Worm (Caenorhabditis elegans) whole organism, L4 larva: ENCODE results near the gene adbp-1.

Experiments used
- D1046.2 ChIP-seq: fragments of 200-800 bp; sonication (Bioruptor generic); IDR thresholded peaks from 2 replicates; pipeline ENCODE4 v1.3.6; 2022; ENCODE audit warnings: missing genetic modification characterization, missing compliant biosample characterization
- F10B5.3 ChIP-seq: sonication (generic microtip); optimal IDR thresholded peaks from 2 replicates; lab custom pipeline; 2016; ENCODE audit warnings: mild to moderate bottlenecking, missing genetic modification characterization, missing compliant biosample characterization
- ZK337.2 ChIP-seq: fragments of 200-800 bp; sonication (Bioruptor generic); IDR thresholded peaks from 2 replicates; pipeline ENCODE4 v1.3.6; 2022; ENCODE audit warnings: missing genetic modification reagents, missing genetic modification characterization, missing compliant biosample characterization
- ZK546.5 ChIP-seq, 2 experiments: sonication (generic microtip); optimal IDR thresholded peaks; 2 replicates each; lab custom pipeline; 2017; ENCODE audit warnings: missing biosample characterization in 2 of 2, missing genetic modification characterization in 2 of 2
- aha-1 ChIP-seq: fragments of 150-350 bp; peaks from one replicate; lab custom pipeline; 2014; ENCODE audit warnings: missing biosample characterization, missing genetic modification characterization
- aly-2 ChIP-seq: sonication (generic microtip); optimal IDR thresholded peaks from 2 replicates; lab custom pipeline; 2018; ENCODE audit warnings: missing biosample characterization, missing genetic modification characterization
- ama-1 ChIP-seq: fragments of 150-350 bp; optimal IDR thresholded peaks from 2 replicates; lab custom pipeline; 2014; ENCODE audit warnings: inconsistent platforms, mixed read lengths
- attf-4 ChIP-seq: sonication (generic microtip); optimal IDR thresholded peaks from 3 replicates; lab custom pipeline; 2017; ENCODE audit warnings: missing biosample characterization, missing genetic modification characterization
- ceh-28 ChIP-seq: fragments of 150-350 bp; optimal IDR thresholded peaks from 2 replicates; lab custom pipeline; 2014; ENCODE audit warnings: missing biosample characterization, missing genetic modification reagents, missing genetic modification characterization
- ceh-44 ChIP-seq: fragments of 200-800 bp; sonication (Bioruptor generic); IDR thresholded peaks from 2 replicates; pipeline ENCODE4 v1.3.6; 2022; ENCODE audit warnings: missing genetic modification reagents, missing genetic modification characterization, missing compliant biosample characterization
- ctbp-1 ChIP-seq: fragments of 200-800 bp; sonication (Bioruptor generic); IDR thresholded peaks from 2 replicates; pipeline ENCODE4 v1.3.6; 2022; ENCODE audit warnings: missing genetic modification reagents, missing genetic modification characterization, missing compliant biosample characterization
- daf-12 ChIP-seq: fragments of 150-350 bp; optimal IDR thresholded peaks from 2 replicates; lab custom pipeline; 2014; ENCODE audit warnings: missing biosample characterization, missing genetic modification reagents, missing genetic modification characterization
- daf-16 ChIP-seq, 3 experiments: sonication (generic microtip); optimal IDR thresholded peaks; 2 replicates each; lab custom pipeline; 2016 to 2017; ENCODE audit warnings: missing genetic modification characterization in 3 of 3, missing genetic modification reagents in 3 of 3, mild to moderate bottlenecking in 2 of 3, missing compliant biosample characterization in 2 of 3, missing biosample characterization in 1 of 3, moderate library complexity in 1 of 3
- daf-8 ChIP-seq: fragments of 200-800 bp; sonication (Bioruptor generic); IDR thresholded peaks from 2 replicates; pipeline ENCODE4 v1.3.6; 2022; ENCODE audit warnings: missing genetic modification characterization, missing compliant biosample characterization
- dmd-6 ChIP-seq: fragments of 200-800 bp; sonication (Bioruptor generic); IDR thresholded peaks from 2 replicates; pipeline ENCODE4 v1.3.6; 2022; ENCODE audit warnings: missing genetic modification reagents, missing genetic modification characterization, missing compliant biosample characterization
- dmd-8 ChIP-seq: fragments of 200-800 bp; sonication (Bioruptor generic); IDR thresholded peaks from 2 replicates; pipeline ENCODE4 v1.3.6; 2022; ENCODE audit warnings: missing genetic modification characterization, missing compliant biosample characterization
- dve-1 ChIP-seq: sonication (generic microtip); optimal IDR thresholded peaks from 2 replicates; lab custom pipeline; 2017; ENCODE audit warnings: antibody characterized with exemption, mild to moderate bottlenecking, missing genetic modification characterization, missing compliant biosample characterization; ENCODE audit not compliant: insufficient read depth
- fkh-10 ChIP-seq: fragments of 150-350 bp; optimal IDR thresholded peaks from 2 replicates; lab custom pipeline; 2014; ENCODE audit warnings: missing biosample characterization, missing genetic modification reagents, missing genetic modification characterization
- fos-1 ChIP-seq: fragments of 150-350 bp; optimal IDR thresholded peaks from 2 replicates; lab custom pipeline; 2014; ENCODE audit warnings: missing biosample characterization, missing genetic modification characterization
- hif-1 ChIP-seq, 2 experiments: sonication (generic microtip); optimal IDR thresholded peaks; 2 replicates each; lab custom pipeline; 2016 to 2017; ENCODE audit warnings: missing compliant biosample characterization in 2 of 2, missing genetic modification characterization in 2 of 2, missing genetic modification reagents in 2 of 2, missing genotype in 2 of 2, mild to moderate bottlenecking in 1 of 2
- jun-1 ChIP-seq: fragments of 150-350 bp; optimal IDR thresholded peaks from 2 replicates; lab custom pipeline; 2014; ENCODE audit warnings: missing biosample characterization, missing genetic modification reagents, missing genetic modification characterization
- lim-7 ChIP-seq: fragments of 200-800 bp; sonication (Bioruptor generic); IDR thresholded peaks from 2 replicates; pipeline ENCODE4 v1.3.6; 2022; ENCODE audit warnings: missing genetic modification characterization, missing compliant biosample characterization
- lin-1 ChIP-seq: fragments of 200-800 bp; sonication (Bioruptor generic); IDR thresholded peaks from 2 replicates; pipeline ENCODE4 v1.3.6; 2022; ENCODE audit warnings: missing genetic modification reagents, missing genetic modification characterization, missing compliant biosample characterization
- lin-29 ChIP-seq: fragments of 200-800 bp; sonication (Bioruptor generic); IDR thresholded peaks from 2 replicates; pipeline ENCODE4 v1.3.6; 2022; ENCODE audit warnings: missing genetic modification reagents, missing genetic modification characterization, missing compliant biosample characterization
- lin-38 ChIP-seq: fragments of 200-800 bp; sonication (Bioruptor generic); IDR thresholded peaks from 2 replicates; pipeline ENCODE4 v1.3.6; 2022; ENCODE audit warnings: missing genetic modification reagents, missing genetic modification characterization, missing compliant biosample characterization
- lin-39 ChIP-seq: fragments of 150-350 bp; optimal IDR thresholded peaks from 2 replicates; lab custom pipeline; 2014; ENCODE audit warnings: missing biosample characterization, missing genetic modification reagents, missing genetic modification characterization
- lsy-2 ChIP-seq, 2 experiments: fragments of 150-350 bp in 1 of 2; sonication (generic microtip) in 1 of 2; optimal IDR thresholded peaks; 2 replicates each; lab custom pipeline; 2014 to 2017; ENCODE audit warnings: missing biosample characterization in 2 of 2, missing genetic modification characterization in 2 of 2
- madf-5 ChIP-seq, 2 experiments: fragments of 200-800 bp; sonication (Bioruptor generic); IDR thresholded peaks; 2 replicates each; pipeline ENCODE4 v1.3.6; 2022; ENCODE audit warnings: missing compliant biosample characterization in 2 of 2, missing genetic modification characterization in 2 of 2
- madf-9 ChIP-seq: fragments of 200-800 bp; sonication (Bioruptor generic); conservative IDR thresholded peaks from 2 replicates; pipeline ENCODE4 v1.3.6; 2022; ENCODE audit warnings: missing genetic modification reagents, missing genetic modification characterization, missing compliant biosample characterization
- mdl-1 ChIP-seq, 2 experiments: fragments of 150-350 bp in 1 of 2; sonication (generic microtip) in 1 of 2; optimal IDR thresholded peaks; 2 replicates each; lab custom pipeline; 2014 to 2017; ENCODE audit warnings: missing biosample characterization in 2 of 2, missing genetic modification characterization in 2 of 2
- mdt-29 ChIP-seq: fragments of 200-800 bp; sonication (Bioruptor generic); IDR thresholded peaks from 2 replicates; pipeline ENCODE4 v1.3.6; 2022; ENCODE audit warnings: missing genetic modification reagents, missing genetic modification characterization, missing compliant biosample characterization
- nhr-11 ChIP-seq: fragments of 150-350 bp; optimal IDR thresholded peaks from 2 replicates; lab custom pipeline; 2014; ENCODE audit warnings: missing biosample characterization, missing genetic modification characterization
- nhr-111 ChIP-seq: fragments of 200-800 bp; sonication (Bioruptor generic); optimal IDR thresholded peaks from 2 replicates; lab custom pipeline; 2018; ENCODE audit warnings: mild to moderate bottlenecking, missing genetic modification characterization, missing compliant biosample characterization
- nhr-237 ChIP-seq: sonication (generic microtip); optimal IDR thresholded peaks from 2 replicates; lab custom pipeline; 2017; ENCODE audit warnings: missing biosample characterization, missing genetic modification characterization
- nhr-28 ChIP-seq: fragments of 150-350 bp; optimal IDR thresholded peaks from 2 replicates; lab custom pipeline; 2014; ENCODE audit warnings: missing biosample characterization, missing genetic modification characterization
- nhr-42 ChIP-seq: fragments of 200-800 bp; sonication (Bioruptor generic); IDR thresholded peaks from 2 replicates; pipeline ENCODE4 v1.3.6; 2022; ENCODE audit warnings: missing genetic modification characterization, missing compliant biosample characterization
- nhr-76 ChIP-seq: fragments of 150-350 bp; optimal IDR thresholded peaks from 2 replicates; lab custom pipeline; 2014; ENCODE audit warnings: missing biosample characterization, missing genetic modification characterization
- nhr-77 ChIP-seq: fragments of 150-350 bp; optimal IDR thresholded peaks from 2 replicates; lab custom pipeline; 2014; ENCODE audit warnings: missing biosample characterization, missing genetic modification characterization
- php-3 ChIP-seq: fragments of 200-800 bp; sonication (Bioruptor generic); IDR thresholded peaks from 2 replicates; pipeline ENCODE4 v1.3.6; 2022; ENCODE audit warnings: missing genetic modification reagents, missing genetic modification characterization, missing compliant biosample characterization
- pqm-1 ChIP-seq: sonication (generic microtip); optimal IDR thresholded peaks from 2 replicates; lab custom pipeline; 2017; ENCODE audit warnings: missing biosample characterization, missing genetic modification characterization
- rbr-2 ChIP-seq: sonication (generic microtip); optimal IDR thresholded peaks from 2 replicates; lab custom pipeline; 2016; ENCODE audit warnings: missing genotype, missing genetic modification characterization, missing compliant biosample characterization
- saeg-2 ChIP-seq: fragments of 200-800 bp; sonication (Bioruptor generic); IDR thresholded peaks from 2 replicates; pipeline ENCODE4 v1.3.6; 2022; ENCODE audit warnings: missing genetic modification reagents, missing genetic modification characterization, missing compliant biosample characterization
- sdz-12 ChIP-seq: fragments of 200-800 bp; sonication (Bioruptor generic); optimal IDR thresholded peaks from 2 replicates; lab custom pipeline; 2018; ENCODE audit warnings: mild to moderate bottlenecking, missing genetic modification characterization, missing compliant biosample characterization
- set-16 ChIP-seq: fragments of 200-800 bp; sonication (Bioruptor generic); IDR thresholded peaks from 2 replicates; pipeline ENCODE4 v1.3.6; 2022; ENCODE audit warnings: missing genetic modification reagents, missing genetic modification characterization, missing compliant biosample characterization
- skn-1 ChIP-seq: fragments of 150-350 bp; optimal IDR thresholded peaks from 2 replicates; lab custom pipeline; 2014; ENCODE audit warnings: missing biosample characterization, missing genetic modification characterization
- snpc-1.2 ChIP-seq: fragments of 200-800 bp; sonication (Bioruptor generic); IDR thresholded peaks from 2 replicates; pipeline ENCODE4 v1.3.6; 2022; ENCODE audit warnings: missing genetic modification reagents, missing genetic modification characterization, missing compliant biosample characterization
- spr-1 ChIP-seq: sonication (generic microtip); optimal IDR thresholded peaks from 2 replicates; lab custom pipeline; 2016; ENCODE audit warnings: mild to moderate bottlenecking, missing genetic modification characterization, missing compliant biosample characterization
- tag-97 ChIP-seq: fragments of 200-800 bp; sonication (Bioruptor generic); IDR thresholded peaks from 2 replicates; pipeline ENCODE4 v1.3.6; 2022; ENCODE audit warnings: missing genetic modification characterization, missing compliant biosample characterization
- unc-39 ChIP-seq: sonication (generic microtip); optimal IDR thresholded peaks from 2 replicates; lab custom pipeline; 2017; ENCODE audit warnings: missing biosample characterization, missing genetic modification characterization
- zag-1 ChIP-seq: fragments of 150-350 bp; optimal IDR thresholded peaks from 2 replicates; lab custom pipeline; 2014; ENCODE audit warnings: missing biosample characterization, missing genetic modification characterization
- zfp-3 ChIP-seq: fragments of 200-800 bp; sonication (Bioruptor generic); conservative IDR thresholded peaks from 2 replicates; pipeline ENCODE4 v1.3.6; 2022; ENCODE audit warnings: missing genetic modification reagents, missing genetic modification characterization, missing compliant biosample characterization
- zip-11 ChIP-seq: fragments of 200-800 bp; sonication (Bioruptor generic); IDR thresholded peaks from 2 replicates; pipeline ENCODE4 v1.3.6; 2022; ENCODE audit warnings: missing genetic modification characterization, missing compliant biosample characterization
- ztf-11 ChIP-seq: fragments of 150-350 bp; optimal IDR thresholded peaks from 2 replicates; lab custom pipeline; 2014; ENCODE audit warnings: missing biosample characterization, missing genetic modification characterization

The adbp-1 gene

DNA sequence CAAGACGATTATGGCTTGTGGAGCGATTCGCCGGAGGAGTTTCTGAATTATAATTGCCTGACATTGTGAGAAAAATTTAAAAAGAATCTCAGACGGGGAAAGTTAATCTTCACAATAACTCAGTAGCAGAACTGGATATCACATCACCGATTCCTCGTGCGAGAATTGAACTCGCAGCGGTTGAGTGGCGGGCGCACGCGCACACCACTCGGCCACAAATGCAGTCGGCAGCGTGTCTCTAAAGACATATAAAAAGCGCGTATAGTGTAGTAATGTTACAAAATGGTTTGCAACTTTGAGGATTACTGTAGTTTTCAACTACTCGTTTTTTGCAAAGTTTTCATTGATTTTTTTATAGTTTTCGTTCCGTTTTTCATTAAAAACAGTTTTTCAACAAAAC is 40.6 kb downstream of the adbp-1 start (continued):
- TF ChIP-seq daf-12 (tag; lab: Kevin White, UChicago) (no peak), ama-1 (lab: Kevin White, UChicago) (no peak), mdl-1 (tag; optimal IDR thresholded peaks at IDR 0.05; lab: Kevin White, UChicago) (peak; percentile 34 to 86), rbr-2 (tag; lab: Kevin White, UChicago) (peak; percentile 87), madf-5 (GFP tag; IDR thresholded peaks at IDR 0.05; lab: Robert Waterston, UW) (peak; percentile 82 to 97; a peak in 3 of 4 replicates), zfp-3 (GFP tag; lab: Robert Waterston, UW) (0 out of 2 replicates have a peak, but pooled peaks have one; percentile 48), ceh-28 (tag; lab: Kevin White, UChicago) (no peak), sdz-12 (peak; percentile 79), fos-1 (no peak), lin-29 (peak; percentile 84), lin-39 (tag; lab: Kevin White, UChicago) (no peak), hif-1 (tag; optimal IDR thresholded peaks at IDR 0.05; lab: Kevin White, UChicago) (peak; percentile 44 to 84), nhr-111 (GFP tag; lab: Kevin White, UChicago) (peak; percentile 70), ctbp-1 (GFP tag; lab: Robert Waterston, UW) (peak; percentile 95), tag-97 (GFP tag; lab: Robert Waterston, UW) (no peak), ZK337.2 (GFP tag; lab: Robert Waterston, UW) (peak; percentile 91), nhr-77 (tag; lab: Kevin White, UChicago) (peak; percentile 64), snpc-1.2 (peak; percentile 92), ZK546.5 (tag; optimal IDR thresholded peaks at IDR 0.05; lab: Kevin White, UChicago) (no peak), spr-1 (tag; lab: Kevin White, UChicago) (peak; percentile 89), lin-38 (GFP tag; lab: Robert Waterston, UW) (peak; percentile 88), fkh-10 (GFP tag; lab: Kevin White, UChicago) (peak; percentile 34), nhr-28 (tag; lab: Kevin White, UChicago) (no peak), aha-1 (tag; lab: Kevin White, UChicago) (peak; percentile 98), ztf-11 (tag; lab: Kevin White, UChicago) (no peak), php-3 (GFP tag; lab: Robert Waterston, UW) (peak; percentile 79), zag-1 (tag; lab: Kevin White, UChicago) (no peak), attf-4 (tag; lab: Kevin White, UChicago) (no peak), lin-1 (peak; percentile 92), daf-16 (GFP tag; optimal IDR thresholded peaks at IDR 0.05; lab: Kevin White, UChicago) (peak; percentile 61 to 91), daf-16 (tag; optimal IDR thresholded peaks at IDR 0.05; lab: Kevin White, UChicago) (peak; percentile 68), pqm-1 (tag; lab: Kevin White, UChicago) (no peak), dmd-6 (GFP tag; lab: Robert Waterston, UW) (peak; percentile 72), jun-1 (tag; lab: Kevin White, UChicago) (peak; percentile 8), madf-9 (peak; percentile 94), set-16 (GFP tag; lab: Robert Waterston, UW) (peak; percentile 56; the same call in 1 of the 2 replicates), unc-39 (no peak), lsy-2 (tag; optimal IDR thresholded peaks at IDR 0.05; lab: Kevin White, UChicago) (peak in 1 of 2 experiments; percentile 87), daf-8 (no peak), dmd-8 (GFP tag; lab: Robert Waterston, UW) (peak; percentile 100), F10B5.3 (tag; lab: Kevin White, UChicago) (peak; percentile 77), ceh-44 (GFP tag; lab: Robert Waterston, UW) (peak; percentile 92; the same call in 1 of the 2 replicates), nhr-42 (GFP tag; lab: Robert Waterston, UW) (peak; percentile 84), lim-7 (GFP tag; lab: Robert Waterston, UW) (peak; percentile 100), aly-2 (tag; lab: Kevin White, UChicago) (no peak), nhr-76 (tag; lab: Kevin White, UChicago) (no peak), skn-1 (tag; lab: Kevin White, UChicago) (no peak), nhr-237 (no peak), saeg-2 (GFP tag; lab: Robert Waterston, UW) (peak; percentile 93), dve-1 (tag; lab: Kevin White, UChicago) (peak; percentile 78), mdt-29 (GFP tag; lab: Robert Waterston, UW) (peak; percentile 87), zip-11 (GFP tag; lab: Robert Waterston, UW) (peak; percentile 91), nhr-11 (tag; lab: Kevin White, UChicago) (no peak), D1046.2 (GFP tag; lab: Robert Waterston, UW) (peak; percentile 95)
